Fruit fly (Drosophila melanogaster): ENCODE data around the gene Tm2.

Gene Tm2

dm6 chr3R:15286024-15286692 is 23.8 kb upstream of the Tm2 start (continued):
- TF ChIP-seq Dref (GFP tag; IDR thresholded peaks at IDR 0.05) = no peak
- no peak for TF ChIP-seq CG7745 (tag; optimal IDR thresholded peaks at IDR 0.05)
- peak; percentile 13 for TF ChIP-seq p53 (GFP tag; optimal IDR thresholded peaks at IDR 0.05)
- no peak for TF ChIP-seq Xbp1 (GFP tag; optimal IDR thresholded peaks at IDR 0.05)
- no peak for TF ChIP-seq CG4707 (GFP tag; optimal IDR thresholded peaks at IDR 0.05)
- TF ChIP-seq ftz-f1 (GFP tag; optimal IDR thresholded peaks at IDR 0.05) = peak; percentile 74
- no peak for TF ChIP-seq hth (optimal IDR thresholded peaks at IDR 0.05)
- TF ChIP-seq peb (GFP tag; IDR thresholded peaks at IDR 0.05) = no peak
- TF ChIP-seq hkb (optimal IDR thresholded peaks at IDR 0.05) = no peak
- TF ChIP-seq hkb (GFP tag; IDR thresholded peaks at IDR 0.05) = no peak
- TF ChIP-seq gro (GFP tag; optimal IDR thresholded peaks at IDR 0.05) = no peak
- TF ChIP-seq CG10462 (GFP tag; optimal IDR thresholded peaks at IDR 0.05) = no peak
- TF ChIP-seq Awh (GFP tag; IDR thresholded peaks at IDR 0.05) = no peak
- no peak for TF ChIP-seq CG7357 (GFP tag; IDR thresholded peaks at IDR 0.05)
- no peak for TF ChIP-seq slp2 (GFP tag; optimal IDR thresholded peaks at IDR 0.05)
- TF ChIP-seq ssp (GFP tag; IDR thresholded peaks at IDR 0.05) = no peak
- no peak for TF ChIP-seq CG13894 (tag; optimal IDR thresholded peaks at IDR 0.05)
- TF ChIP-seq ems (GFP tag; optimal IDR thresholded peaks at IDR 0.05) = no peak
- TF ChIP-seq Ada2b (GFP tag; IDR thresholded peaks at IDR 0.05) = no peak
- TF ChIP-seq zfh1 (GFP tag; IDR thresholded peaks at IDR 0.05) = no peak
- no peak for TF ChIP-seq ci (GFP tag; IDR thresholded peaks at IDR 0.05)
- TF ChIP-seq jumu (GFP tag; optimal IDR thresholded peaks at IDR 0.05) = no peak
- no peak for TF ChIP-seq br (optimal IDR thresholded peaks at IDR 0.05)
- TF ChIP-seq CG11456 (GFP tag; IDR thresholded peaks at IDR 0.05) = no peak
- TF ChIP-seq Ravus (GFP tag; IDR thresholded peaks at IDR 0.05) = no peak
- TF ChIP-seq wor (GFP tag; IDR thresholded peaks at IDR 0.05) = no peak
- no peak for TF ChIP-seq CG15011 (GFP tag; optimal IDR thresholded peaks at IDR 0.05)
- TF ChIP-seq fd3F (GFP tag; optimal IDR thresholded peaks at IDR 0.05) = no peak
- no peak for TF ChIP-seq Ptx1 (GFP tag; IDR thresholded peaks at IDR 0.05)
- TF ChIP-seq phol (tag; optimal IDR thresholded peaks at IDR 0.05) = peak; percentile 32
- no peak for TF ChIP-seq CG3163 (GFP tag; optimal IDR thresholded peaks at IDR 0.05)
- no peak for TF ChIP-seq PHDP (tag; optimal IDR thresholded peaks at IDR 0.05)
- TF ChIP-seq sob (GFP tag; IDR thresholded peaks at IDR 0.05) = no peak
- TF ChIP-seq dmrt99B (tag; optimal IDR thresholded peaks at IDR 0.05) = no peak
- no peak for TF ChIP-seq pros (GFP tag; optimal IDR thresholded peaks at IDR 0.05)
- TF ChIP-seq Dp (GFP tag; optimal IDR thresholded peaks at IDR 0.05) = peak; percentile 96
- TF ChIP-seq CG14965 (GFP tag; optimal IDR thresholded peaks at IDR 0.05; ENCODE audit: borderline replicate concordance) = no peak
- TF ChIP-seq prd (optimal IDR thresholded peaks at IDR 0.05) = no peak
- TF ChIP-seq prd (GFP tag; IDR thresholded peaks at IDR 0.05) = no peak
- no peak for TF ChIP-seq CG13424 (tag; optimal IDR thresholded peaks at IDR 0.05)
- TF ChIP-seq fru (optimal IDR thresholded peaks at IDR 0.05) = no peak
- no peak for TF ChIP-seq shn (GFP tag; optimal IDR thresholded peaks at IDR 0.05)
- TF ChIP-seq CG4854 (GFP tag; optimal IDR thresholded peaks at IDR 0.05) = no peak
- no peak for TF ChIP-seq eyg (GFP tag; optimal IDR thresholded peaks at IDR 0.05)
- no peak for TF ChIP-seq CG1529 (GFP tag; optimal IDR thresholded peaks at IDR 0.05)
- no peak for TF ChIP-seq knrl (GFP tag; IDR thresholded peaks at IDR 0.05; ENCODE audit: partially characterized antibody)
- TF ChIP-seq mirr (GFP tag; optimal IDR thresholded peaks at IDR 0.05) = no peak
- no peak for TF ChIP-seq CG33557 (GFP tag; optimal IDR thresholded peaks at IDR 0.05)
- TF ChIP-seq Gsc (GFP tag; IDR thresholded peaks at IDR 0.05) = no peak
- no peak for TF ChIP-seq emc (GFP tag; optimal IDR thresholded peaks at IDR 0.05)
- no peak for TF ChIP-seq salm (tag; optimal IDR thresholded peaks at IDR 0.05)
- no peak for TF ChIP-seq CG6689 (GFP tag; IDR thresholded peaks at IDR 0.05)
- peak; percentile 64 for TF ChIP-seq pzg (GFP tag; optimal IDR thresholded peaks at IDR 0.05)
- no peak for TF ChIP-seq tin (GFP tag; optimal IDR thresholded peaks at IDR 0.05)
